Worm (Caenorhabditis elegans): ENCODE data around the gene hint-3.

ce11 chrV:7716034-7716433, 44.2 kb upstream of the hint-3 start, which contains the start of gene ZK105.12:
- TF ChIP-seq ztf-23 (GFP tag; IDR thresholded peaks at IDR 0.05) (no peak), tab-1 (GFP tag; IDR thresholded peaks at IDR 0.05) (no peak), T22C8.4 (GFP tag; IDR thresholded peaks at IDR 0.05) (no peak), cog-1 (tag; optimal IDR thresholded peaks at IDR 0.05) (no peak), ztf-29 (GFP tag; IDR thresholded peaks at IDR 0.05) (no peak), flt-1 (GFP tag; IDR thresholded peaks at IDR 0.05) (no peak)
